Fruit fly (Drosophila melanogaster) whole organism, prepupa: ENCODE data around the gene Nprl2.

ENCODE experiments used
- CG11294 ChIP-seq: fragments of 200-800 bp; sonication (Bioruptor generic); IDR thresholded peaks from 2 replicates; pipeline ENCODE4 v1.3.6; 2022; ENCODE audit warnings: missing biosample characterization, missing genetic modification characterization
- CG15336 ChIP-seq: fragments of 200-800 bp; sonication (Bioruptor generic); IDR thresholded peaks from 2 replicates; pipeline ENCODE4 v1.3.6; 2022; ENCODE audit warnings: missing biosample characterization, missing genetic modification characterization
- CG3919 ChIP-seq: fragments of 200-800 bp; sonication (Bioruptor generic); optimal IDR thresholded peaks from 3 replicates; lab custom pipeline; 2016; ENCODE audit warnings: missing biosample characterization, missing genetic modification characterization
- CG6854 ChIP-seq: fragments of 200-800 bp; sonication (Bioruptor generic); optimal IDR thresholded peaks from 2 replicates; lab custom pipeline; 2017; ENCODE audit warnings: missing biosample characterization, mild to moderate bottlenecking, missing genetic modification characterization
- Ets96B ChIP-seq: fragments of 200-800 bp; optimal IDR thresholded peaks from 2 replicates; lab custom pipeline; 2019; ENCODE audit warnings: missing biosample characterization, mild to moderate bottlenecking, missing genetic modification characterization, moderate library complexity
- Gug ChIP-seq: fragments of 200-800 bp; sonication (Bioruptor generic); IDR thresholded peaks from 2 replicates; pipeline ENCODE4 v1.3.6; 2022; ENCODE audit warnings: missing biosample characterization, missing genetic modification characterization
- OdsH ChIP-seq: fragments of 200-800 bp; sonication (Bioruptor generic); optimal IDR thresholded peaks from 3 replicates; lab custom pipeline; 2016; ENCODE audit warnings: missing biosample characterization, missing genetic modification characterization
- Smox ChIP-seq: fragments of 200-800 bp; sonication (Bioruptor generic); optimal IDR thresholded peaks from 3 replicates; lab custom pipeline; 2016; ENCODE audit warnings: missing biosample characterization, missing genetic modification characterization
- Sox14 ChIP-seq: fragments of 200-800 bp; sonication (Bioruptor generic); optimal IDR thresholded peaks from 3 replicates; lab custom pipeline; 2016; ENCODE audit warnings: missing biosample characterization, missing genetic modification characterization
- dac ChIP-seq: fragments of 200-800 bp; sonication (Bioruptor generic); optimal IDR thresholded peaks from 2 replicates; lab custom pipeline; 2017; ENCODE audit warnings: missing biosample characterization, mild to moderate bottlenecking, missing genetic modification characterization
- pdm3 ChIP-seq: fragments of 200-800 bp; sonication (Bioruptor generic); optimal IDR thresholded peaks from 3 replicates; lab custom pipeline; 2016; ENCODE audit warnings: missing biosample characterization, missing genetic modification characterization

dm6 chrX:16906065-16906464 lies 21.9 kb upstream of the Nprl2 start:
- TF ChIP-seq dac (no peak), OdsH (GFP tag; lab: Kevin White, UChicago) (no peak), CG11294 (GFP tag; lab: Robert Waterston, UW) (no peak), CG15336 (peak; percentile 50; the same call in 1 of the 2 replicates), Gug (GFP tag; lab: Robert Waterston, UW) (no peak), Smox (GFP tag; lab: Kevin White, UChicago) (no peak), CG6854 (GFP tag; lab: Kevin White, UChicago) (no peak), pdm3 (GFP tag; lab: Kevin White, UChicago) (no peak), Sox14 (GFP tag; lab: Kevin White, UChicago) (no peak), CG3919 (no peak), Ets96B (tag; lab: Kevin White, UChicago) (peak; percentile 17)
